Worm (Caenorhabditis elegans) whole organism, L2 larva: ENCODE measurements around the gene grl-7.
A peak's percentile ranks its signal among the peaks of the same experiment; 100 is the strongest.

Source experiments
- C34F6.9 ChIP-seq: fragments of 150-350 bp; optimal IDR thresholded peaks from 2 replicates; lab custom pipeline; 2014; ENCODE audit warnings: missing biosample characterization, missing genetic modification characterization
- F13H6.1 ChIP-seq: sonication (generic microtip); optimal IDR thresholded peaks from 2 replicates; lab custom pipeline; 2016; ENCODE audit warnings: missing genetic modification characterization, missing compliant biosample characterization
- R02D3.7 ChIP-seq: fragments of 150-350 bp; optimal IDR thresholded peaks from 2 replicates; lab custom pipeline; 2014; ENCODE audit warnings: missing biosample characterization, missing genetic modification characterization
- Y55F3AM.14 ChIP-seq: fragments of 200-800 bp; sonication (Bioruptor generic); optimal IDR thresholded peaks from 2 replicates; lab custom pipeline; 2018; ENCODE audit warnings: mild to moderate bottlenecking, missing genetic modification characterization, missing compliant biosample characterization
- ZK546.5 ChIP-seq: sonication (generic microtip); optimal IDR thresholded peaks from 2 replicates; lab custom pipeline; 2017; ENCODE audit warnings: missing biosample characterization, missing genetic modification characterization
- aly-2 ChIP-seq: fragments of 150-350 bp; optimal IDR thresholded peaks from 2 replicates; lab custom pipeline; 2014; ENCODE audit warnings: missing biosample characterization, missing genetic modification characterization
- ama-1 ChIP-seq: fragments of 150-350 bp; optimal IDR thresholded peaks from 2 replicates; lab custom pipeline; 2018; ENCODE audit warnings: inconsistent platforms
- blmp-1 ChIP-seq: sonication (generic microtip); optimal IDR thresholded peaks from 2 replicates; lab custom pipeline; 2017; ENCODE audit warnings: missing genetic modification characterization, mild to moderate bottlenecking, missing compliant biosample characterization, antibody characterized with exemption, moderate library complexity; ENCODE audit not compliant: insufficient read depth
- ceh-16 ChIP-seq: fragments of 150-350 bp; optimal IDR thresholded peaks from 2 replicates; lab custom pipeline; 2014; ENCODE audit warnings: missing biosample characterization, missing genetic modification characterization
- ceh-82 ChIP-seq: fragments of 150-350 bp; optimal IDR thresholded peaks from 2 replicates; lab custom pipeline; 2014; ENCODE audit warnings: missing biosample characterization, missing genetic modification characterization
- crh-2 ChIP-seq: sonication (generic microtip); optimal IDR thresholded peaks from 2 replicates; lab custom pipeline; 2017; ENCODE audit warnings: missing biosample characterization, missing genetic modification characterization
- egl-27 ChIP-seq: sonication (generic microtip); optimal IDR thresholded peaks from 3 replicates; lab custom pipeline; 2017; ENCODE audit warnings: missing biosample characterization, missing genetic modification reagents, missing genetic modification characterization
- elt-1 ChIP-seq: fragments of 150-350 bp; optimal IDR thresholded peaks from 2 replicates; lab custom pipeline; 2014; ENCODE audit warnings: missing biosample characterization, missing genetic modification characterization
- elt-3 ChIP-seq: sonication (generic microtip); optimal IDR thresholded peaks from 2 replicates; lab custom pipeline; 2017; ENCODE audit warnings: missing biosample characterization, missing genetic modification characterization
- fos-1 ChIP-seq: fragments of 150-350 bp; optimal IDR thresholded peaks from 2 replicates; lab custom pipeline; 2014; ENCODE audit warnings: missing biosample characterization, missing genetic modification characterization
- gmeb-1 ChIP-seq: fragments of 150-350 bp; optimal IDR thresholded peaks from 2 replicates; lab custom pipeline; 2014; ENCODE audit warnings: missing biosample characterization, missing genetic modification characterization
- lin-11 ChIP-seq: fragments of 150-350 bp; sonication (generic microtip); optimal IDR thresholded peaks from 2 replicates; lab custom pipeline; 2014; ENCODE audit warnings: missing biosample characterization, missing genetic modification characterization, inconsistent platforms, mixed read lengths
- lin-13 ChIP-seq: fragments of 150-350 bp; optimal IDR thresholded peaks from 2 replicates; lab custom pipeline; 2014; ENCODE audit warnings: missing biosample characterization, missing genetic modification reagents, missing genetic modification characterization
- lsy-2 ChIP-seq, 2 experiments: fragments of 150-350 bp in 1 of 2; sonication (generic microtip) in 1 of 2; optimal IDR thresholded peaks; 2 replicates each; lab custom pipeline; 2014 to 2017; ENCODE audit warnings: missing biosample characterization in 2 of 2, missing genetic modification characterization in 2 of 2
- mbf-1 ChIP-seq: sonication (generic microtip); optimal IDR thresholded peaks from 2 replicates; lab custom pipeline; 2017; ENCODE audit warnings: missing biosample characterization, missing genetic modification characterization
- mdl-1 ChIP-seq, 2 experiments: fragments of 150-350 bp in 1 of 2; sonication (generic microtip) in 1 of 2; optimal IDR thresholded peaks; 2 replicates each; lab custom pipeline; 2017; ENCODE audit warnings: missing biosample characterization in 2 of 2, missing genetic modification characterization in 2 of 2
- nhr-11 ChIP-seq: fragments of 150-350 bp; optimal IDR thresholded peaks from 2 replicates; lab custom pipeline; 2014; ENCODE audit warnings: missing biosample characterization, missing genetic modification characterization
- nhr-12 ChIP-seq: fragments of 150-350 bp; optimal IDR thresholded peaks from 2 replicates; lab custom pipeline; 2014; ENCODE audit warnings: missing biosample characterization, missing genetic modification characterization
- nhr-129 ChIP-seq: fragments of 150-350 bp; optimal IDR thresholded peaks from 2 replicates; lab custom pipeline; 2014; ENCODE audit warnings: missing biosample characterization, missing genetic modification characterization
- nhr-21 ChIP-seq: fragments of 150-350 bp; optimal IDR thresholded peaks from 2 replicates; lab custom pipeline; 2014; ENCODE audit warnings: missing biosample characterization, missing genetic modification characterization
- nhr-23 ChIP-seq: fragments of 150-350 bp; optimal IDR thresholded peaks from 2 replicates; lab custom pipeline; 2014; ENCODE audit warnings: missing biosample characterization, missing genetic modification reagents, missing genetic modification characterization
- nhr-237 ChIP-seq: fragments of 150-350 bp; optimal IDR thresholded peaks from 2 replicates; lab custom pipeline; 2014; ENCODE audit warnings: missing biosample characterization, missing genetic modification characterization
- nhr-77 ChIP-seq: fragments of 150-350 bp; optimal IDR thresholded peaks from 2 replicates; lab custom pipeline; 2014; ENCODE audit warnings: missing biosample characterization, missing genetic modification characterization
- peb-1 ChIP-seq: fragments of 150-350 bp; optimal IDR thresholded peaks from 2 replicates; lab custom pipeline; 2014; ENCODE audit warnings: missing biosample characterization, missing genetic modification characterization
- sem-4 ChIP-seq: fragments of 150-350 bp; optimal IDR thresholded peaks from 2 replicates; lab custom pipeline; 2014; ENCODE audit warnings: missing biosample characterization, missing genetic modification reagents, missing genetic modification characterization
- skn-1 ChIP-seq: sonication (generic microtip); optimal IDR thresholded peaks from 2 replicates; lab custom pipeline; 2017; ENCODE audit warnings: missing biosample characterization, missing genetic modification characterization
- sma-3 ChIP-seq: sonication (generic microtip); optimal IDR thresholded peaks from 2 replicates; lab custom pipeline; 2016; ENCODE audit warnings: missing genetic modification reagents, missing genetic modification characterization, missing compliant biosample characterization
- sma-9 ChIP-seq, 2 experiments: fragments of 150-350 bp in 1 of 2; sonication (generic microtip) in 1 of 2; optimal IDR thresholded peaks; 2 replicates each; lab custom pipeline; 2014 to 2016; ENCODE audit warnings: missing genetic modification characterization in 2 of 2, mild to moderate bottlenecking in 1 of 2, missing biosample characterization in 1 of 2, missing compliant biosample characterization in 1 of 2, missing genetic modification reagents in 1 of 2, moderate library complexity in 1 of 2
- snpc-4 ChIP-seq: fragments of 150-350 bp; optimal IDR thresholded peaks from 2 replicates; lab custom pipeline; 2014; ENCODE audit warnings: missing biosample characterization, missing genetic modification characterization
- unc-39 ChIP-seq: fragments of 150-350 bp; optimal IDR thresholded peaks from 2 replicates; lab custom pipeline; 2014; ENCODE audit warnings: missing biosample characterization, missing genetic modification characterization
- unc-55 ChIP-seq: fragments of 150-350 bp; sonication (generic microtip); optimal IDR thresholded peaks from 3 replicates; lab custom pipeline; 2014; ENCODE audit warnings: missing biosample characterization, missing genetic modification reagents, missing genetic modification characterization
- unc-62 ChIP-seq: fragments of 150-350 bp; optimal IDR thresholded peaks from 2 replicates; lab custom pipeline; 2014; ENCODE audit warnings: missing biosample characterization, missing genetic modification reagents, missing genetic modification characterization
- zag-1 ChIP-seq: fragments of 150-350 bp; optimal IDR thresholded peaks from 2 replicates; lab custom pipeline; 2014; ENCODE audit warnings: missing biosample characterization, missing genetic modification characterization
- ztf-1 ChIP-seq: fragments of 200-800 bp; sonication (Bioruptor generic); conservative IDR thresholded peaks from 2 replicates; pipeline ENCODE4 v1.3.6; 2022; ENCODE audit warnings: missing genetic modification characterization, missing compliant biosample characterization
- ztf-11 ChIP-seq: sonication (generic microtip); optimal IDR thresholded peaks from 2 replicates; lab custom pipeline; 2017; ENCODE audit warnings: missing biosample characterization, missing genetic modification characterization

The grl-7 gene

DNA sequence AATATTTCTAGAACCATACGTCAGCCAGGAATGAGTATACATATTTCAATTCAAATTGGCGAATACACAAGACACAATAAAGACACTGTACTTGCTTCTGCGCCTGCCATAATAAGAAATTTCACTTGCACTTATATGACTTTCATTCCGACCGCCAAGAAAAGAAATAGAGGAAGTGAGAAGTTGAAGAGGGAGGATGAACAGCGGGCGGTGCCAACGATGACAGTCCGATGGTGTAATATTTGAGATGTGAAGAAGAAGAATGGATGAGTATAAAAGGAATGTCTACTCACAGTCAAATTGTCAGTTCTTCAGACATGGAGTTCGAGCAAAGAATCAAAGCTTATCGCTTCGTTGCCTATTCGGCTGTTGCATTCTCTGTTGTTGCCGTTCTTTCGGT, 38.2 kb upstream of the grl-7 start, which contains the start of gene col-154:
TSS of gene col-154 (plus strand) at position 301 of the 400 bp plus-strand sequence.
- TF ChIP-seq gmeb-1 (tag; lab: Kevin White, UChicago) (no peak), nhr-23 (no peak), fos-1 (tag; lab: Kevin White, UChicago) (no peak), lsy-2 (tag; optimal IDR thresholded peaks at IDR 0.05; lab: Kevin White, UChicago) (no peak), crh-2 (no peak)

ce11 chrV:11383032-11383431, 36.2 kb upstream of the grl-7 start, which contains the start of gene F55C10.5:
F55C10.5 (plus strand) TSS chrV:11383105.
- TF ChIP-seq C34F6.9 (no peak), sma-3 (GFP tag; lab: Kevin White, UChicago) (no peak), fos-1 (tag; lab: Kevin White, UChicago) (no peak), unc-39 (tag; lab: Kevin White, UChicago) (no peak), elt-1 (tag; lab: Kevin White, UChicago) (no peak), R02D3.7 (tag; lab: Kevin White, UChicago) (no peak), lin-13 (no peak), ztf-1 (GFP tag; lab: Robert Waterston, UW) (no peak), unc-62 (no peak), nhr-237 (no peak), skn-1 (tag; lab: Kevin White, UChicago) (no peak), F13H6.1 (tag; lab: Kevin White, UChicago) (no peak), ZK546.5 (tag; lab: Kevin White, UChicago) (no peak), egl-27 (no peak), nhr-21 (no peak), ama-1 (lab: Kevin White, UChicago) (no peak), nhr-23 (no peak), crh-2 (no peak), nhr-129 (tag; lab: Kevin White, UChicago) (no peak), peb-1 (no peak)

ce11 chrV:11380571-11380970, 33.8 kb upstream of the grl-7 start:
- TF ChIP-seq sma-9 (GFP tag; optimal IDR thresholded peaks at IDR 0.05; lab: Kevin White, UChicago) (peak; percentile 16), sma-9 (tag; optimal IDR thresholded peaks at IDR 0.05; lab: Kevin White, UChicago) (no peak), sma-3 (GFP tag; lab: Kevin White, UChicago) (no peak)

- no peak for TF ChIP-seq fos-1 (tag; lab: Kevin White, UChicago)
- TF ChIP-seq sma-3 (GFP tag; lab: Kevin White, UChicago) = no peak
- TF ChIP-seq skn-1 (tag; lab: Kevin White, UChicago) = no peak
- TF ChIP-seq F13H6.1 (tag; lab: Kevin White, UChicago) = no peak
- no peak for TF ChIP-seq elt-3 (tag; lab: Kevin White, UChicago)
- no peak for TF ChIP-seq nhr-11 (tag; lab: Kevin White, UChicago)
- no peak for TF ChIP-seq nhr-12 (tag; lab: Kevin White, UChicago)
- no peak for TF ChIP-seq sem-4
- no peak for TF ChIP-seq elt-1 (tag; lab: Kevin White, UChicago)
- no peak for TF ChIP-seq ZK546.5 (tag; lab: Kevin White, UChicago)
- TF ChIP-seq ceh-82 (tag; lab: Kevin White, UChicago) = no peak
- TF ChIP-seq unc-39 (tag; lab: Kevin White, UChicago) = no peak
- TF ChIP-seq, all 48 proteins: peak for 0
Observed at ce11 chrV:11379341-11379740, 32.5 kb upstream of the grl-7 start.

DNA sequence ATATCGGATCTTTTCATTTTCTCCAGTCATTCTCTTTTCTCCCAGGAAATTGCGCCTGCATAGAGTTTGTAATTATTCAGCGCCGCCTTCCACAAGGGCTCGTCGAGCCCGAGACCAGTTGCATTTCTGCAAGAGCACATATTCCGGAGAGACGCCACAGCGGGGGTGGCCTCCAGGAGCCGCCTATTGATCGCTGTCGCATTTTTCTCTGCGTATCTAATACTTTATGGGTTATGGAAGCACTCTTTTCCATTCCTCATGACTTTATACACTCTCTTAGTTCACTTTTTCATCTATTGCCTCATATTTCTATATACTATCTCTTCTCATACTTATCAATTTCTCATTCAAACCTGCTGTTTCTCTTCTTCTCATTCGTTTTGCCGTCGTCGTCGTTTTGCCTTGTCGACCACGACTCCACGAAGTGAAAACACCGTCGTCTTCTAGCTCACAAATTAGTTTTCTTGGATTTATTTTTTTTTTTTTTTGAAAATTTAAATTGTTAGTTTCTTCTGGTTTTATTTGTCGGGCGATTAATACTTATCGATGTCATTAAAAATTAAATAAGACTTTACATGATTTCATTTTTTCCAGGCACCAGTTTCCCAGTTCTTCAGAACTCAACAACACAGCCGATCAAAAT, 28.5 kb upstream of the grl-7 start, which contains the start of gene cnb-1:
TSS of gene cnb-1 (plus strand) at position 593 of the 643 bp plus-strand sequence.
- TF ChIP-seq egl-27 (peak; percentile 17), blmp-1 (tag; lab: Kevin White, UChicago) (no peak), sma-9 (GFP tag; optimal IDR thresholded peaks at IDR 0.05; lab: Kevin White, UChicago) (peak; percentile 78), sma-9 (tag; optimal IDR thresholded peaks at IDR 0.05; lab: Kevin White, UChicago) (no peak), nhr-77 (tag; lab: Kevin White, UChicago) (no peak), unc-39 (tag; lab: Kevin White, UChicago) (no peak), ztf-11 (no peak), ceh-16 (tag; lab: Kevin White, UChicago) (no peak), unc-55 (GFP tag; lab: Kevin White, UChicago) (peak; percentile 87), gmeb-1 (tag; lab: Kevin White, UChicago) (peak; percentile 57), skn-1 (tag; lab: Kevin White, UChicago) (no peak), aly-2 (tag; lab: Kevin White, UChicago) (no peak), sma-3 (GFP tag; lab: Kevin White, UChicago) (no peak), ztf-1 (GFP tag; lab: Robert Waterston, UW) (no peak), zag-1 (peak; percentile 68), crh-2 (peak; percentile 80), lsy-2 (tag; optimal IDR thresholded peaks at IDR 0.05; lab: Kevin White, UChicago) (peak; percentile 13 to 79), nhr-11 (tag; lab: Kevin White, UChicago) (no peak), nhr-21 (peak; percentile 45), ceh-82 (tag; lab: Kevin White, UChicago) (no peak), nhr-12 (tag; lab: Kevin White, UChicago) (no peak), lin-11 (tag; lab: Kevin White, UChicago) (peak; percentile 82), F13H6.1 (tag; lab: Kevin White, UChicago) (peak; percentile 79), mdl-1 (tag; optimal IDR thresholded peaks at IDR 0.05; lab: Kevin White, UChicago) (no peak), C34F6.9 (peak; percentile 91), sem-4 (peak; percentile 43), peb-1 (no peak), mbf-1 (tag; lab: Kevin White, UChicago) (no peak), elt-1 (tag; lab: Kevin White, UChicago) (no peak), Y55F3AM.14 (GFP tag; lab: Kevin White, UChicago) (no peak), ZK546.5 (tag; lab: Kevin White, UChicago) (no peak), snpc-4 (tag; lab: Kevin White, UChicago) (peak; percentile 40)
